Worm (Caenorhabditis elegans): Measurements from ENCODE around the gene kmo-2.

kmo-2 gene

DNA sequence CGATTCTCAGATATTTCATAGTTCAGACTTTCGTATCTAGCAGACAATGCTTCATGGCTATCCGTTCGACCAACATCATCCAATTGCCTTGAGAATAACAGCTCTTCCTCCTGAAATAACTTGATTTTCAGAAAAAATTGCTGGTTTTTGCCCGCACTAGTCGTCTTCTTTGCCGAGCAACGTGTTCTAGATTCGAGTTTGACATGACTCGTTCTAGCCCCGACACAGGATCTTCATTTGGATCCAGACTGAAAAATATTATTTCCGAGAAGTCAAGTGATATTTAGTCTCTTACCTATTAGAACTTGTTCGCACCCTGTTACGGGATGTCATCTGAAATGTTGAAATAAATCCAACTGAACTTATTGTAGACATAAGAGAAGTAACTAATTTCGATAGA is 5.3 kb downstream of the kmo-2 start, which contains the start of gene clh-6 (continued):
- TF ChIP-seq nhr-6 (tag; optimal IDR thresholded peaks at IDR 0.05) = peak; percentile 15
- 0 out of 2 replicates have a peak, but pooled peaks have one; percentile 66 for TF ChIP-seq D1046.2 (GFP tag; IDR thresholded peaks at IDR 0.05)
- TF ChIP-seq lin-13 (GFP tag; optimal IDR thresholded peaks at IDR 0.05) = peak; percentile 25
- TF ChIP-seq lim-7 (GFP tag; IDR thresholded peaks at IDR 0.05) = no peak
- TF ChIP-seq T26A8.4 (GFP tag; IDR thresholded peaks at IDR 0.05) = 0 out of 2 replicates have a peak, but pooled peaks have one; percentile 36
- no peak for TF ChIP-seq ceh-32 (tag; optimal IDR thresholded peaks at IDR 0.05; ENCODE audit: poor library complexity)
- no peak for TF ChIP-seq ceh-28 (tag; optimal IDR thresholded peaks at IDR 0.05)
- no peak for TF ChIP-seq ces-1 (GFP tag; optimal IDR thresholded peaks at IDR 0.05)
- peak; percentile 2 for TF ChIP-seq mes-2 (tag; optimal IDR thresholded peaks at IDR 0.05; ENCODE audit: poor library complexity, severe bottlenecking)
- TF ChIP-seq rbr-2 (tag; optimal IDR thresholded peaks at IDR 0.05) = no peak
- no peak for TF ChIP-seq spr-1 (tag; optimal IDR thresholded peaks at IDR 0.05)
- peak; percentile 23; the same call in 1 of the 2 replicates for TF ChIP-seq Y48G9A.11 (GFP tag; IDR thresholded peaks at IDR 0.05)
- 0 out of 2 replicates have a peak, but pooled peaks have one; percentile 43 for TF ChIP-seq zfp-3 (GFP tag; conservative IDR thresholded peaks at IDR 0.05)
- TF ChIP-seq ztf-7 (tag; optimal IDR thresholded peaks at IDR 0.05) = no peak
- TF ChIP-seq aha-1 (tag) = peak; percentile 87
- TF ChIP-seq R02D3.7 (tag; optimal IDR thresholded peaks at IDR 0.05) = no peak
- no peak for TF ChIP-seq zfp-2 (tag; optimal IDR thresholded peaks at IDR 0.05)
- TF ChIP-seq lin-1 (GFP tag; IDR thresholded peaks at IDR 0.05) = no peak
- TF ChIP-seq mdl-1 (tag; optimal IDR thresholded peaks at IDR 0.05) = no peak
- no peak for TF ChIP-seq madf-5 (GFP tag; IDR thresholded peaks at IDR 0.05)
- TF ChIP-seq arid-1 (GFP tag; conservative IDR thresholded peaks at IDR 0.05) = no peak
- no peak for TF ChIP-seq nhr-77 (tag; optimal IDR thresholded peaks at IDR 0.05)
- TF ChIP-seq ceh-82 (tag; optimal IDR thresholded peaks at IDR 0.05) = no peak
- no peak for TF ChIP-seq duxl-1 (tag; optimal IDR thresholded peaks at IDR 0.05; ENCODE audit: poor library complexity)
- TF ChIP-seq mxl-2 (GFP tag; conservative IDR thresholded peaks at IDR 0.05) = no peak
- no peak for TF ChIP-seq madf-9 (GFP tag; conservative IDR thresholded peaks at IDR 0.05)
- no peak for TF ChIP-seq set-16 (GFP tag; IDR thresholded peaks at IDR 0.05)
- no peak for TF ChIP-seq Y5F2A.4 (GFP tag; optimal IDR thresholded peaks at IDR 0.05)
- no peak for TF ChIP-seq snpc-1.2 (GFP tag; IDR thresholded peaks at IDR 0.05)
- TF ChIP-seq hlh-30 (tag; optimal IDR thresholded peaks at IDR 0.05; ENCODE audit: insufficient read depth) = no peak
- no peak for TF ChIP-seq hmg-1.1 (GFP tag; IDR thresholded peaks at IDR 0.05)
- no peak for TF ChIP-seq nhr-42 (GFP tag; IDR thresholded peaks at IDR 0.05)
- no peak for TF ChIP-seq nhr-76 (tag; optimal IDR thresholded peaks at IDR 0.05)
- TF ChIP-seq daf-8 (GFP tag; IDR thresholded peaks at IDR 0.05) = no peak
- peak in 1 of 2 experiments; percentile 50 for TF ChIP-seq lsy-2 (tag; optimal IDR thresholded peaks at IDR 0.05)
- no peak for TF ChIP-seq dmd-9 (GFP tag; IDR thresholded peaks at IDR 0.05)
- TF ChIP-seq unc-130 (GFP tag; optimal IDR thresholded peaks at IDR 0.05) = no peak

DNA sequence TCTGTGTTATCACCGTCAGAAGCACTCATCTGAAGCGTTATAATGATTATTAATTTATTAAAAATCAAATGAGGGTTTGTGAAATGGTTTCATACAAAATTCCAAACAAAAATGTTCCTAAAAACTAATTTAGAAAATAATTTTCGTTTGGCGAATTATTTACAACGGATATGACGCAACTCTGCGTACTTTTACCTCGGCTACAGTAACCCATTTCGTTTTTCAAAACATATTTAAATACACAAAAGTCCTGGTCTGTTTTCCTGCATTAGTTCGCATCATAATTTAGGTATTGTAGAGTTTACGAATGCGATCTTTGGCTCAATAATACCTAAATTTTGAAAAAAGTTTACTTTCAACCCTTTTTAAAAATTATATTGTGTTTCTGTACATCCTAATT is 8.6 kb downstream of the kmo-2 start, which contains the start of gene R07B7.2:
TSS of gene R07B7.2 (minus strand) at position 35 of the 400 bp plus-strand sequence.
- TF ChIP-seq Y48G9A.11 (GFP tag; IDR thresholded peaks at IDR 0.05) (no peak), D1046.2 (GFP tag; IDR thresholded peaks at IDR 0.05) (no peak), egl-27 (tag; optimal IDR thresholded peaks at IDR 0.05) (no peak), T26A8.4 (GFP tag; IDR thresholded peaks at IDR 0.05) (no peak), mep-1 (tag; optimal IDR thresholded peaks at IDR 0.05) (no peak), zip-2 (tag; optimal IDR thresholded peaks at IDR 0.05) (no peak)

DNA sequence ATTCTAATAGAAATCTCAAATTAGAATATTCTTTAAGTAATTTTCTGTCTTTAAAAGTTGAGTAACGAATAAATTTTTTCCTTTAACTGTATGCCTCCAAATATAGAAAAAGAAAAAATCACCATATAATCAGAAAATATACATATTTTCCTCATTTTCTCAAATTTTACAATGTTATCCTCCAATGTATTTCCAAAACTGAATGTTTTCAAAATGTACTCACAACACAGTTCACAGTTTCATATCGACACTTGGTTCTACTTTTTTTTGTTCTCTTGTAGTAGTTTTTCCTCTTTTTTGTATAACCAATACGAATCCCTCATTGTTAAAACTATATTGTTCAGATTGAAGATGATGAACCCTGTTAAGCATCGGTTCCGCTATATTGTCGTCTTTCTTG is 14.7 kb downstream of the kmo-2 start, which contains the start of gene F10C2.7:
TSS of gene F10C2.7 (plus strand) at position 301 of the 400 bp plus-strand sequence.
- TF ChIP-seq nhr-77 (tag; optimal IDR thresholded peaks at IDR 0.05) (no peak), hif-1 (tag; optimal IDR thresholded peaks at IDR 0.05) (no peak), attf-4 (tag; optimal IDR thresholded peaks at IDR 0.05) (no peak), nhr-6 (tag; optimal IDR thresholded peaks at IDR 0.05) (no peak), daf-16 (GFP tag; optimal IDR thresholded peaks at IDR 0.05) (no peak), daf-16 (tag; optimal IDR thresholded peaks at IDR 0.05) (no peak), D1046.2 (GFP tag; IDR thresholded peaks at IDR 0.05) (no peak), daf-19 (GFP tag; conservative IDR thresholded peaks at IDR 0.05) (no peak), dve-1 (tag; optimal IDR thresholded peaks at IDR 0.05; ENCODE audit: insufficient read depth) (no peak), madf-5 (GFP tag; IDR thresholded peaks at IDR 0.05) (no peak), lin-15B (tag; optimal IDR thresholded peaks at IDR 0.05) (no peak), zfp-2 (tag; optimal IDR thresholded peaks at IDR 0.05) (no peak)
